Worm (Caenorhabditis elegans): Measurements from ENCODE around the gene F55A11.7.

The F55A11.7 gene

DNA sequence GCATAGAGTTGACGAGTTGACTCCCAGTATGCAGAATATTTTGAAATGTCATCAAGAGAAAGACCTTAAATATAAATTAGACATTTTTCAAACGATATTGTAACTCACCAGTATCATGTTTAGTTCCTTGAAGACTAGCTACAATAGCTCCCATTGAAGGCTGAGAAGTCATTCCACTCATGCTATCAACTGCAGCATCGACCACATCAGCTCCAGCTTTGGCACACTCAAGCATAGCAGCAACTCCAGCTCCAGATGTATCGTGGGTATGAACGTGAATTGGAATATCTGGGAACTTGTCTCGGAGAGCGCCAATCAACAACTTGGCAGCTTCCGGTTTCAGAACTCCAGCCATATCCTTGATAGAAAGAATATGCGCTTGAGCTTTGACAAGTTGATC is 32.2 kb upstream of the F55A11.7 start:
- no peak for TF ChIP-seq tbx-11 (GFP tag; IDR thresholded peaks at IDR 0.05)
- no peak for TF ChIP-seq ets-7 (tag; optimal IDR thresholded peaks at IDR 0.05)
- TF ChIP-seq aly-1 (tag; optimal IDR thresholded peaks at IDR 0.05), result no peak
- TF ChIP-seq tbx-37 (GFP tag; conservative IDR thresholded peaks at IDR 0.05), result no peak
- TF ChIP-seq pes-1 (GFP tag; IDR thresholded peaks at IDR 0.05), result no peak
- no peak for TF ChIP-seq B0310.2 (tag; optimal IDR thresholded peaks at IDR 0.05)
- TF ChIP-seq hmbx-1 (tag; optimal IDR thresholded peaks at IDR 0.05), result no peak
- TF ChIP-seq ceh-13 (GFP tag; optimal IDR thresholded peaks at IDR 0.05), result no peak
- no peak for TF ChIP-seq hnd-1 (tag; optimal IDR thresholded peaks at IDR 0.05)
- TF ChIP-seq ceh-36 (tag; optimal IDR thresholded peaks at IDR 0.05), result no peak
- TF ChIP-seq tra-4 (tag; optimal IDR thresholded peaks at IDR 0.05), result no peak
- TF ChIP-seq F13C5.2 (tag; optimal IDR thresholded peaks at IDR 0.05), result no peak

DNA sequence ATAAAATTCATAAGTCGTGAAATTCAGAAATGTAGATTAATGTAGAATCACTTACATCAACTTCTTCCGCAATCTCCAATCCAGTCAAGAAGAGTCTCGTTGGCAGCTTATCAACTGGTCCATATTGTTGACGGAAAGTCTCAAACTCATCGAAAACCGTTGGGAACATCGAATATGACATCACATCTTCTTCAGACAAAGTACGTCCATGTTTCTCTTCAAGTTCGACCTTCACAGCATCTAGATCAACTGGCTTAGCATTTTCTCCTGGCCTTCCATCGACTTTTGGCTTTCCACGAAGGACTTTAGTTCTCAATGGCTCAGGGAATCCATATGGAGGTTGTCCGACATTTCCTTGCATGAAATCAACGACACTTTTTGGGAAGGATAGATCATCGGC is 31.5 kb upstream of the F55A11.7 start:
- TF ChIP-seq ama-1 (optimal IDR thresholded peaks at IDR 0.05), result no peak
- TF ChIP-seq flt-1 (GFP tag; IDR thresholded peaks at IDR 0.05), result no peak
- no peak for TF ChIP-seq hnd-1 (tag; optimal IDR thresholded peaks at IDR 0.05)
- no peak for TF ChIP-seq scrt-1 (GFP tag; IDR thresholded peaks at IDR 0.05)
- no peak for TF ChIP-seq ets-7 (tag; optimal IDR thresholded peaks at IDR 0.05)
- no peak for TF ChIP-seq F13C5.2 (tag; optimal IDR thresholded peaks at IDR 0.05)
- TF ChIP-seq ceh-36 (tag; optimal IDR thresholded peaks at IDR 0.05), result no peak
- TF ChIP-seq hmbx-1 (tag; optimal IDR thresholded peaks at IDR 0.05), result no peak
- no peak for TF ChIP-seq pes-1 (GFP tag; IDR thresholded peaks at IDR 0.05)
- TF ChIP-seq tbx-11 (GFP tag; IDR thresholded peaks at IDR 0.05), result no peak
- no peak for TF ChIP-seq tra-4 (tag; optimal IDR thresholded peaks at IDR 0.05)
- TF ChIP-seq aly-1 (tag; optimal IDR thresholded peaks at IDR 0.05), result no peak
- no peak for TF ChIP-seq ceh-13 (GFP tag; optimal IDR thresholded peaks at IDR 0.05)
- TF ChIP-seq tbx-37 (GFP tag; conservative IDR thresholded peaks at IDR 0.05), result no peak
- no peak for TF ChIP-seq B0310.2 (tag; optimal IDR thresholded peaks at IDR 0.05)

DNA sequence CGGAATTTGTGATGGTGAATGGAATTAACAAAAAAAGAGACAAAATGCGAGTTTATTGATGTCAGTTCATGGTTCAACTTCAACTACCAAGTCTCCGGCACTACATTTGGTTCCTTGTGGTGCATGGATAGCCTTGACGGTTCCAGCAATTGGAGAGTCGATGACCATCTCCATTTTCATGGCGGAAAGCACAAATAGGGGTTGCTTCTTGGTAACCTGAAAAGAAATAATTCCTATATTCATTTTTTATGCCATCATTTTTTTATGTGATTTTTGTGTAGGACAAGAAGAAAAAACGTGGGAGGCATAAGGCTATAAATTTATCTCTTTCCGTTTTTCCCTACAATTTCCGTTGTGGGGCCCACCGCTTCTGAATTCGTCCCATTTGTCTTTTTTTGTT is 30.8 kb upstream of the F55A11.7 start:
- TF ChIP-seq F13C5.2 (tag; optimal IDR thresholded peaks at IDR 0.05) (no peak), hmbx-1 (tag; optimal IDR thresholded peaks at IDR 0.05) (no peak), ets-7 (tag; optimal IDR thresholded peaks at IDR 0.05) (no peak), sea-1 (GFP tag; conservative IDR thresholded peaks at IDR 0.05) (no peak), hnd-1 (tag; optimal IDR thresholded peaks at IDR 0.05) (no peak), tbx-11 (GFP tag; IDR thresholded peaks at IDR 0.05) (no peak), hmg-4 (GFP tag; optimal IDR thresholded peaks at IDR 0.05) (no peak), ceh-13 (GFP tag; optimal IDR thresholded peaks at IDR 0.05) (no peak), B0310.2 (tag; optimal IDR thresholded peaks at IDR 0.05) (no peak), ceh-36 (tag; optimal IDR thresholded peaks at IDR 0.05) (no peak), scrt-1 (GFP tag; IDR thresholded peaks at IDR 0.05) (no peak), tra-4 (tag; optimal IDR thresholded peaks at IDR 0.05) (no peak), pes-1 (GFP tag; IDR thresholded peaks at IDR 0.05) (no peak), aly-1 (tag; optimal IDR thresholded peaks at IDR 0.05) (no peak), ama-1 (optimal IDR thresholded peaks at IDR 0.05) (no peak), tbx-37 (GFP tag; conservative IDR thresholded peaks at IDR 0.05) (no peak)

DNA sequence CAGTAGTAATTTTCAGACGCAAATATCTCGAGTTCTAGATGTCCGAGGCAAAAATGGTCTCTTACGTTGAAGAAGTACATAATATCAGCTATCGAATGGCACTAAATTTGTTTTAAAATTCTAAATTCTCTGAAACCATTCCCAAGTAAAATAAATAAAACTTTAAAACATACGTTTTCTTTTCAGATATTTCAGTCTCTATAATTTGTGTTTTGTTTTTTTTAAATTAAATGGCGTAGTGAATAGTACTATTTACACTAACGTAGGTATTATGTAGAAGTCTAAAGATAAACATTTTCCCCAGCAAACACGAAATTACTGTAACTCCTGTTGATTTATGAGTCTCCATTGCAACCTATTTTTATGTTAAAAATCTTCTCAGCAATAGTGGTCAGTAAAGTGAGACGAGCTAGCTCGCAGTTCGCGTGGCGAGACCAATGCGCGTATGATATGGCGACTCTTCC is 30.1 kb upstream of the F55A11.7 start:
- TF ChIP-seq hmbx-1 (tag; optimal IDR thresholded peaks at IDR 0.05) (no peak), flt-1 (GFP tag; IDR thresholded peaks at IDR 0.05) (no peak), sea-1 (GFP tag; conservative IDR thresholded peaks at IDR 0.05) (no peak), ceh-13 (GFP tag; optimal IDR thresholded peaks at IDR 0.05) (no peak), scrt-1 (GFP tag; IDR thresholded peaks at IDR 0.05) (no peak), tra-4 (tag; optimal IDR thresholded peaks at IDR 0.05) (no peak), ets-7 (tag; optimal IDR thresholded peaks at IDR 0.05) (no peak), aly-1 (tag; optimal IDR thresholded peaks at IDR 0.05) (no peak), tbx-11 (GFP tag; IDR thresholded peaks at IDR 0.05) (no peak)

DNA sequence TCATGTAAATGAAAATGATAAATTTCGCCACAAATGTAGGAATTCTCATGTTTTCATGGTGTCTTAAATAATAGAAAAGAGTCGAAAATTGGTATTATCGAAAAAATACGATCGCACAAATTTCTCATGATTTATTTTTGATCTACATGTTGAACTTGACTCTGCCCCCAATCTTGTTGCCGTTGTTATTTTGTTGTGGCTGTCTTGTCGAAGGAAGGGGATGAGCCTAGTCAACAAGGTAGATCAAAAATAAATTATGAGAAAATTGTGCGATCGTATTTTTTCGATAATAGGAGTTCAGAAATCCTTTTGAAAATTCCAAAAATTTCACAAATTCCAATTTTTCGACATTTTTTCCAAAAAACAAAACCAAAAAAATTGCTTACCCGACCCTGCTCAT is 28.3 kb upstream of the F55A11.7 start:
- TF ChIP-seq tbx-37 (GFP tag; conservative IDR thresholded peaks at IDR 0.05) (no peak), pes-1 (GFP tag; IDR thresholded peaks at IDR 0.05) (no peak), B0310.2 (tag; optimal IDR thresholded peaks at IDR 0.05) (no peak), flt-1 (GFP tag; IDR thresholded peaks at IDR 0.05) (no peak), hmg-4 (GFP tag; optimal IDR thresholded peaks at IDR 0.05) (no peak), F13C5.2 (tag; optimal IDR thresholded peaks at IDR 0.05) (no peak)

DNA sequence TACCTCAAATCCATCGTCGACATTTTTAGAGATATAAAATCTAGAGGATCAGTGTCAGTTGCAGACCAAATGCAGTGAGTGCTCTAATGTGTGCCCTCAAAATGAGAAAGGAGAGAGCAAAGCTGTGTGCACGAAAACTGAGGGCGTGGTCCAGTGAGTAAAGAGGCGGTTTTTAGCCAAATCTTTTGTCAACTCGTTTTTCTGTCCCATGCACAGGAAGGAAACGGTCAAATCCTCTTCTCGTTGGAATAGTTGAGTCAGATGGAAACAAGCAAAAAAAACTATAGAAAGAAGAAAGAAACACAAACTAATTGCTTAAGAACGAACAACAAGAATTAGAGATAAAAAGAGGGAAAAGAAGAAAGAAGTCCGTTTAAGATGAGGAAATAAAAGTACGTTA is 24.7 kb upstream of the F55A11.7 start, which contains the start of gene D2023.3:
Gene D2023.3 (minus strand): TSS at position 101 of the 400 bp plus-strand sequence.
- TF ChIP-seq hmbx-1 (tag; optimal IDR thresholded peaks at IDR 0.05), result no peak
- TF ChIP-seq pes-1 (GFP tag; IDR thresholded peaks at IDR 0.05), result no peak
- TF ChIP-seq B0310.2 (tag; optimal IDR thresholded peaks at IDR 0.05), result no peak
- TF ChIP-seq aly-1 (tag; optimal IDR thresholded peaks at IDR 0.05), result no peak
- no peak for TF ChIP-seq hnd-1 (tag; optimal IDR thresholded peaks at IDR 0.05)
- no peak for TF ChIP-seq ets-7 (tag; optimal IDR thresholded peaks at IDR 0.05)
- TF ChIP-seq flt-1 (GFP tag; IDR thresholded peaks at IDR 0.05), result no peak
- no peak for TF ChIP-seq ceh-36 (tag; optimal IDR thresholded peaks at IDR 0.05)
- TF ChIP-seq sea-1 (GFP tag; conservative IDR thresholded peaks at IDR 0.05), result no peak
- no peak for TF ChIP-seq tra-4 (tag; optimal IDR thresholded peaks at IDR 0.05)
- TF ChIP-seq ceh-13 (GFP tag; optimal IDR thresholded peaks at IDR 0.05), result no peak
- no peak for TF ChIP-seq tbx-37 (GFP tag; conservative IDR thresholded peaks at IDR 0.05)
- TF ChIP-seq hmg-4 (GFP tag; optimal IDR thresholded peaks at IDR 0.05), result no peak
- no peak for TF ChIP-seq F13C5.2 (tag; optimal IDR thresholded peaks at IDR 0.05)
- TF ChIP-seq ama-1 (optimal IDR thresholded peaks at IDR 0.05), result no peak
- no peak for TF ChIP-seq tbx-11 (GFP tag; IDR thresholded peaks at IDR 0.05)
- no peak for TF ChIP-seq scrt-1 (GFP tag; IDR thresholded peaks at IDR 0.05)

DNA sequence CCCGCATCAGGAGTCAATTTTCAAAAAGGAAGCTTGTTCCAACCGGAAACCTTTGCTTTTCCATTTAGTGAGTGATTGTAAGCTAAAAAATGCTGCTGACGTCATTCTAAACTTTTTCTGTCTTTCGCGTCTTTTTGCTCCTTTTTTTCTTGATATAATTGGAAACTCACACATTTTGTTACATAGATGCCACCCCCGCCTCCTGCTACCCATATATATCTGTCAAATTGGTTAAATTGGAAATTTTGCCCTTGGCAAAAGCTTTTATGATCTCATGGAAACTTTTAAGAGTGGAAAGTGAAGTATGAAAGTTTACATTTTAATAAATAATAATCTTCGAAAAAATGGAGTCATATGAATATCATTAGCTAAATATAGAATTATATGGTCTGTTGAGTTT is 22.7 kb upstream of the F55A11.7 start:
- TF ChIP-seq tra-4 (tag; optimal IDR thresholded peaks at IDR 0.05) (no peak), hmg-4 (GFP tag; optimal IDR thresholded peaks at IDR 0.05) (no peak), ets-7 (tag; optimal IDR thresholded peaks at IDR 0.05) (no peak), B0310.2 (tag; optimal IDR thresholded peaks at IDR 0.05) (no peak), aly-1 (tag; optimal IDR thresholded peaks at IDR 0.05) (no peak), hmbx-1 (tag; optimal IDR thresholded peaks at IDR 0.05) (no peak), ceh-13 (GFP tag; optimal IDR thresholded peaks at IDR 0.05) (no peak), sea-1 (GFP tag; conservative IDR thresholded peaks at IDR 0.05) (no peak), tbx-11 (GFP tag; IDR thresholded peaks at IDR 0.05) (no peak), pes-1 (GFP tag; IDR thresholded peaks at IDR 0.05) (no peak), flt-1 (GFP tag; IDR thresholded peaks at IDR 0.05) (no peak), ceh-36 (tag; optimal IDR thresholded peaks at IDR 0.05) (no peak), ama-1 (optimal IDR thresholded peaks at IDR 0.05) (no peak), hnd-1 (tag; optimal IDR thresholded peaks at IDR 0.05) (no peak), scrt-1 (GFP tag; IDR thresholded peaks at IDR 0.05) (no peak), F13C5.2 (tag; optimal IDR thresholded peaks at IDR 0.05) (no peak)
